Fruit fly (Drosophila melanogaster) Kc167 (cell line): Measurements from ENCODE around the gene mip130.

Experiments used
- Myc ChIP-seq: fragments of >200 bp; optimal IDR thresholded peaks from 2 replicates; lab custom pipeline; 2017; ENCODE audit warnings: missing external identifiers
- Sin3A ChIP-seq: fragments of >200 bp; optimal IDR thresholded peaks from 2 replicates; lab custom pipeline; 2018; ENCODE audit warnings: missing external identifiers
- psq ChIP-seq: fragments of >200 bp; optimal IDR thresholded peaks from 2 replicates; lab custom pipeline; 2017; ENCODE audit warnings: missing external identifiers
- ttk ChIP-seq: sonication (Bioruptor generic); optimal IDR thresholded peaks from 2 replicates; lab custom pipeline; 2017; ENCODE audit warnings: missing external identifiers

dm6 chrX:1901605-1902136 is 6.4 kb upstream of the mip130 start, which contains the start of gene Ldaf1:
- no peak for TF ChIP-seq psq (lab: Kevin White, UChicago)
- TF ChIP-seq Myc (lab: Kevin White, UChicago), result no peak
- TF ChIP-seq ttk, result no peak
- TF ChIP-seq Sin3A, result no peak
